Worm (Caenorhabditis elegans): Measurements from ENCODE around the gene Y38H8A.1.

DNA sequence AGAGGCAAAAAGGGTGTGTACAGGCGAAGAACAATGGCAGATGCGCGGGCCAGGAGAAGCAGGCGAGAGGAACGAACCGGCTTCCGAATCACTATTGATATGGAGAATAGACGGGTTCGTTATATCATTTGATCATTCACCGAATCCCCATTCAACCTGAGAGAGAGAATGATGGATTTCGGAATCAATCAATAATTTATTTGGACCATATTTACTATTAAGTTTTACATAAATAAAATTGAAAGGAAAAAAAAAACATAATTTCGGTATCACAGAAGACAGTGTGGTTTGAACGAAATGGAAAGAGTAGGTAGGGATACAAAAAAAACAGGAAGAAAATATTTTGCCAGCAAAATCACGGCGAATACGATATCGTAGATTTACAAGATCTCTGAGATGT, 37.3 kb upstream of the Y38H8A.1 start, which contains the start of gene mam-3:
- TF ChIP-seq mcd-1 (GFP tag; IDR thresholded peaks at IDR 0.05) (no peak), unc-62 (GFP tag; optimal IDR thresholded peaks at IDR 0.05) (no peak)
